Fruit fly (Drosophila melanogaster) whole organism, embryonic: ENCODE results near the gene Aasdh.
A peak's percentile ranks its signal among the peaks of the same experiment; 100 is the strongest.

Experiments used
- C15 ChIP-seq: fragments of 200-800 bp; sonication (Bioruptor generic); IDR thresholded peaks from 3 replicates; pipeline ENCODE4 v1.3.6; 2022; ENCODE audit warnings: missing biosample characterization, missing genetic modification characterization
- CG10209 ChIP-seq: fragments of 200-800 bp; sonication (Bioruptor generic); optimal IDR thresholded peaks from 3 replicates; lab custom pipeline; 2017; ENCODE audit warnings: missing biosample characterization, mild to moderate bottlenecking, missing genetic modification characterization, missing genetic modification reagents
- CG10274 ChIP-seq: fragments of 200-800 bp; sonication (Bioruptor generic); optimal IDR thresholded peaks from 3 replicates; lab custom pipeline; 2017; ENCODE audit warnings: missing biosample characterization, mild to moderate bottlenecking, missing genetic modification characterization
- CG10321 ChIP-seq: fragments of 200-800 bp; sonication (Bioruptor generic); IDR thresholded peaks from 2 replicates; pipeline ENCODE4 v1.3.6; 2022; ENCODE audit warnings: missing biosample characterization, missing genetic modification characterization
- CG10565 ChIP-seq: fragments of 200-800 bp; sonication (Bioruptor generic); optimal IDR thresholded peaks from 3 replicates; lab custom pipeline; 2016; ENCODE audit warnings: missing biosample characterization, mild to moderate bottlenecking, missing genetic modification characterization
- CG11085 ChIP-seq: fragments of 200-800 bp; sonication (Bioruptor generic); IDR thresholded peaks from 2 replicates; pipeline ENCODE4 v1.3.6; 2022; ENCODE audit warnings: missing biosample characterization, missing genetic modification characterization
- CG11398 ChIP-seq: fragments of 200-800 bp; sonication (Bioruptor generic); optimal IDR thresholded peaks from 2 replicates; lab custom pipeline; 2016; ENCODE audit warnings: missing biosample characterization, missing genetic modification characterization
- CG11504 ChIP-seq: fragments of 200-800 bp; sonication (Bioruptor generic); optimal IDR thresholded peaks from 3 replicates; lab custom pipeline; 2019; ENCODE audit warnings: missing biosample characterization, mild to moderate bottlenecking, missing genetic modification characterization, moderate library complexity
- CG11560 ChIP-seq: fragments of 200-800 bp; sonication (Bioruptor generic); IDR thresholded peaks from 3 replicates; pipeline ENCODE4 v1.3.6; 2022; ENCODE audit warnings: missing biosample characterization, missing genetic modification characterization
- CG12155 ChIP-seq: fragments of 200-800 bp; sonication (Bioruptor generic); optimal IDR thresholded peaks from 3 replicates; lab custom pipeline; 2016; ENCODE audit warnings: missing biosample characterization, missing genetic modification characterization
- CG12236 ChIP-seq: fragments of 200-800 bp; sonication (Bioruptor generic); optimal IDR thresholded peaks from 2 replicates; lab custom pipeline; 2016; ENCODE audit warnings: missing biosample characterization, missing genetic modification characterization
- CG1233 ChIP-seq: fragments of 200-800 bp; sonication (Bioruptor generic); optimal IDR thresholded peaks from 4 replicates; lab custom pipeline; 2018; ENCODE audit warnings: missing biosample characterization, mild to moderate bottlenecking, missing genetic modification characterization
- CG12942 ChIP-seq: fragments of 200-800 bp; sonication (Bioruptor generic); optimal IDR thresholded peaks from 3 replicates; lab custom pipeline; 2016; ENCODE audit warnings: missing biosample characterization, missing genetic modification characterization
- CG13296 ChIP-seq: fragments of 200-800 bp; sonication (Bioruptor generic); optimal IDR thresholded peaks from 3 replicates; lab custom pipeline; 2018; ENCODE audit warnings: missing biosample characterization, mild to moderate bottlenecking, missing genetic modification characterization
- CG14965 ChIP-seq: fragments of 200-800 bp; sonication (Bioruptor generic); optimal IDR thresholded peaks from 2 replicates; lab custom pipeline; 2016; ENCODE audit warnings: missing biosample characterization, missing genetic modification characterization, borderline replicate concordance
- CG1602 ChIP-seq: fragments of 200-800 bp; sonication (Bioruptor generic); optimal IDR thresholded peaks from 3 replicates; lab custom pipeline; 2016; ENCODE audit warnings: missing biosample characterization, missing genetic modification characterization
- CG16813 ChIP-seq: fragments of 200-800 bp; sonication (Bioruptor generic); IDR thresholded peaks from 3 replicates; pipeline ENCODE4 v1.3.6; 2022; ENCODE audit warnings: missing biosample characterization, missing genetic modification characterization; ENCODE audit not compliant: partially characterized antibody
- CG32767 ChIP-seq: fragments of 200-800 bp; sonication (Bioruptor generic); IDR thresholded peaks from 2 replicates; pipeline ENCODE4 v1.3.6; 2022; ENCODE audit warnings: missing biosample characterization, missing genetic modification characterization
- CG4730 ChIP-seq: fragments of 200-800 bp; sonication (Bioruptor generic); IDR thresholded peaks from 2 replicates; pipeline ENCODE4 v1.3.6; 2022; ENCODE audit warnings: missing biosample characterization, missing genetic modification characterization
- CG9876 ChIP-seq: fragments of 200-800 bp; sonication (Bioruptor generic); optimal IDR thresholded peaks from 2 replicates; lab custom pipeline; 2016; ENCODE audit warnings: missing biosample characterization, missing genetic modification characterization
- CTCF ChIP-seq: fragments of 200-800 bp; sonication (Bioruptor generic); optimal IDR thresholded peaks from 2 replicates; lab custom pipeline; 2017; ENCODE audit warnings: missing biosample characterization, mild to moderate bottlenecking, missing genetic modification characterization, moderate library complexity
- D19B ChIP-seq: fragments of 200-800 bp; sonication (Bioruptor generic); optimal IDR thresholded peaks from 2 replicates; lab custom pipeline; 2017; ENCODE audit warnings: missing biosample characterization, mild to moderate bottlenecking, missing genetic modification characterization
- Dbx ChIP-seq: fragments of 200-800 bp; sonication (Bioruptor generic); IDR thresholded peaks from 3 replicates; pipeline ENCODE4 v1.3.6; 2022; ENCODE audit warnings: missing biosample characterization, missing genetic modification characterization
- Dip3 ChIP-seq: fragments of 200-800 bp; sonication (Bioruptor generic); optimal IDR thresholded peaks from 3 replicates; lab custom pipeline; 2016; ENCODE audit warnings: missing biosample characterization, missing genetic modification characterization
- E2f1 ChIP-seq: fragments of 200-800 bp; sonication (Bioruptor generic); IDR thresholded peaks from 2 replicates; pipeline ENCODE4 v1.3.6; 2022; ENCODE audit warnings: missing biosample characterization, missing genetic modification characterization
- Fer3 ChIP-seq: fragments of 200-800 bp; sonication (Bioruptor generic); optimal IDR thresholded peaks from 2 replicates; lab custom pipeline; 2018; ENCODE audit warnings: missing biosample characterization, mild to moderate bottlenecking, missing genetic modification characterization, moderate library complexity
- Gug ChIP-seq: fragments of 200-800 bp; sonication (Bioruptor generic); IDR thresholded peaks from 4 replicates; pipeline ENCODE4 v1.3.6; 2022; ENCODE audit warnings: missing biosample characterization, missing genetic modification characterization
- H2.0 ChIP-seq: fragments of 200-800 bp; sonication (Bioruptor generic); IDR thresholded peaks from 2 replicates; pipeline ENCODE4 v1.3.6; 2022; ENCODE audit warnings: missing biosample characterization, missing genetic modification characterization
- Mad ChIP-seq: fragments of 200-800 bp; sonication (Bioruptor generic); optimal IDR thresholded peaks from 2 replicates; lab custom pipeline; 2016; ENCODE audit warnings: missing biosample characterization, missing genetic modification characterization
- Max ChIP-seq: fragments of 200-800 bp; sonication (Bioruptor generic); optimal IDR thresholded peaks from 2 replicates; lab custom pipeline; 2016; ENCODE audit warnings: missing biosample characterization, mild to moderate bottlenecking, missing genetic modification characterization
- Mes4 ChIP-seq: fragments of 200-800 bp; sonication (Bioruptor generic); optimal IDR thresholded peaks from 2 replicates; lab custom pipeline; 2016; ENCODE audit warnings: missing biosample characterization, missing genetic modification characterization
- NfI ChIP-seq: fragments of 200-800 bp; sonication (Bioruptor generic); optimal IDR thresholded peaks from 3 replicates; lab custom pipeline; 2018; ENCODE audit warnings: missing biosample characterization, mild to moderate bottlenecking, missing genetic modification characterization, moderate library complexity
- Scr ChIP-seq: fragments of 200-800 bp; sonication (Bioruptor generic); IDR thresholded peaks from 2 replicates; pipeline ENCODE4 v1.3.6; 2022; ENCODE audit warnings: missing biosample characterization, missing genetic modification characterization; ENCODE audit not compliant: partially characterized antibody
- crc ChIP-seq: fragments of 200-800 bp; sonication (Bioruptor generic); optimal IDR thresholded peaks from 2 replicates; lab custom pipeline; 2016; ENCODE audit warnings: missing biosample characterization, missing genetic modification characterization
- danr ChIP-seq: fragments of 200-800 bp; sonication (Bioruptor generic); IDR thresholded peaks from 2 replicates; pipeline ENCODE4 v1.3.6; 2022; ENCODE audit warnings: missing biosample characterization, missing genetic modification characterization
- dmrt11E ChIP-seq: fragments of 200-800 bp; sonication (Bioruptor generic); optimal IDR thresholded peaks from 3 replicates; lab custom pipeline; 2018; ENCODE audit warnings: missing biosample characterization, mild to moderate bottlenecking, missing genetic modification characterization, moderate library complexity
- fd64A ChIP-seq: fragments of 200-800 bp; sonication (Bioruptor generic); optimal IDR thresholded peaks from 3 replicates; lab custom pipeline; 2018; ENCODE audit warnings: missing biosample characterization, mild to moderate bottlenecking, missing genetic modification characterization
- fru ChIP-seq: fragments of >200 bp; optimal IDR thresholded peaks from 2 replicates; lab custom pipeline; 2017
- gce ChIP-seq: fragments of 200-800 bp; sonication (Bioruptor generic); IDR thresholded peaks from 3 replicates; pipeline ENCODE4 v1.3.6; 2022; ENCODE audit warnings: missing biosample characterization, missing genetic modification characterization
- gsb ChIP-seq: fragments of 200-800 bp; sonication (Bioruptor generic); IDR thresholded peaks from 2 replicates; pipeline ENCODE4 v1.3.6; 2022; ENCODE audit warnings: missing biosample characterization, missing genetic modification characterization
- ken ChIP-seq: fragments of 200-800 bp; sonication (Bioruptor generic); IDR thresholded peaks from 3 replicates; pipeline ENCODE4 v1.3.6; 2022; ENCODE audit warnings: missing biosample characterization, missing genetic modification characterization
- kni ChIP-seq: fragments of 200-800 bp; sonication (Bioruptor generic); optimal IDR thresholded peaks from 3 replicates; lab custom pipeline; 2017; ENCODE audit warnings: mild to moderate bottlenecking, missing biosample characterization, missing genetic modification reagents, missing genetic modification characterization
- mld ChIP-seq: fragments of 200-800 bp; sonication (Bioruptor generic); IDR thresholded peaks from 3 replicates; pipeline ENCODE4 v1.3.6; 2022; ENCODE audit warnings: missing biosample characterization, missing genetic modification characterization; ENCODE audit not compliant: partially characterized antibody
- pho ChIP-seq: fragments of 200-800 bp; sonication (Bioruptor generic); optimal IDR thresholded peaks from 2 replicates; lab custom pipeline; 2016; ENCODE audit warnings: missing biosample characterization, missing genetic modification characterization
- pum ChIP-seq: fragments of 200-800 bp; sonication (Bioruptor generic); optimal IDR thresholded peaks from 2 replicates; lab custom pipeline; 2016; ENCODE audit warnings: missing biosample characterization, missing genetic modification characterization
- pzg ChIP-seq: fragments of 200-800 bp; sonication (Bioruptor generic); optimal IDR thresholded peaks from 3 replicates; lab custom pipeline; 2018; ENCODE audit warnings: missing biosample characterization, mild to moderate bottlenecking, missing genetic modification characterization, moderate library complexity
- row ChIP-seq: fragments of 200-800 bp; sonication (Bioruptor generic); IDR thresholded peaks from 3 replicates; pipeline ENCODE4 v1.3.6; 2022; ENCODE audit warnings: missing biosample characterization, missing genetic modification characterization
- schlank ChIP-seq: fragments of 200-800 bp; sonication (Bioruptor generic); optimal IDR thresholded peaks from 2 replicates; lab custom pipeline; 2018; ENCODE audit warnings: missing biosample characterization, mild to moderate bottlenecking, missing genetic modification characterization
- seq ChIP-seq: fragments of 200-800 bp; sonication (Bioruptor generic); IDR thresholded peaks from 2 replicates; pipeline ENCODE4 v1.3.6; 2022; ENCODE audit warnings: missing biosample characterization, missing genetic modification characterization
- tx ChIP-seq: fragments of 200-800 bp; sonication (Bioruptor generic); optimal IDR thresholded peaks from 2 replicates; lab custom pipeline; 2016; ENCODE audit warnings: missing biosample characterization, missing genetic modification characterization
- wdn ChIP-seq: fragments of 200-800 bp; sonication (Bioruptor generic); IDR thresholded peaks from 2 replicates; pipeline ENCODE4 v1.3.6; 2022; ENCODE audit warnings: missing biosample characterization, missing genetic modification characterization
- yki ChIP-seq: fragments of >200 bp; optimal IDR thresholded peaks from 3 replicates; lab custom pipeline; 2018
- zfh1 ChIP-seq: fragments of 200-800 bp; sonication (Bioruptor generic); IDR thresholded peaks from 3 replicates; pipeline ENCODE4 v1.3.6; 2022; ENCODE audit warnings: missing biosample characterization, missing genetic modification characterization
- zfh2 ChIP-seq: fragments of 200-800 bp; sonication (Bioruptor generic); optimal IDR thresholded peaks from 2 replicates; lab custom pipeline; 2016; ENCODE audit warnings: missing biosample characterization, missing genetic modification characterization

Aasdh gene

DNA sequence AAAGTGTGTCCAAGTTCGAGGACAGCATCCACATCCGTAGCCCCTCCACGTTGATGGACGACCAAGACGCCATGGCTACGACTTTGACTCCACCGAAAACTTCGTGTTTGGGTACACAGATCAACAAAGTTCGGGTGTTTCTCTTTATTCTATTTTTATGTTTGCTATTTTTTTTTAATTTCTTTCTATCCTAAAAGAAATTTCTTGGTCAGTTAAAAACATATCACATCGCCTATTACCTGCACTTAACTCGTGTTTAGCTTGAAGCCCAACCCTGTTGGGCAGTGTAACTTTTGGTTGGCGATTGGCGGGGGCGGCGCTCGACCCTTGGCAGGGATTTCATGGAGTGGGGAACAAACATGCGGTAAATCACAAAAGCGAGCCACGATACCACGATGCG is 24.1 kb upstream of the Aasdh start (continued):
- TF ChIP-seq mld (GFP tag; lab: Robert Waterston, UW) (no peak), zfh2 (GFP tag; lab: Kevin White, UChicago) (no peak), CG1233 (GFP tag; lab: Kevin White, UChicago) (peak; percentile 54), NfI (GFP tag; lab: Kevin White, UChicago) (no peak), row (peak; percentile 71), CG10565 (GFP tag; lab: Kevin White, UChicago) (no peak), Max (GFP tag; lab: Kevin White, UChicago) (peak; percentile 13), CG11085 (GFP tag; lab: Robert Waterston, UW) (no peak), Dip3 (no peak), fru (lab: Kevin White, UChicago) (no peak), schlank (tag; lab: Kevin White, UChicago) (no peak), seq (0 out of 2 replicates have a peak, but pooled peaks have one; percentile 59), CG10321 (GFP tag; lab: Robert Waterston, UW) (no peak; the same call in 1 of the 2 replicates), pho (GFP tag; lab: Kevin White, UChicago) (no peak), CG12236 (GFP tag; lab: Kevin White, UChicago) (no peak), Mes4 (GFP tag; lab: Kevin White, UChicago) (no peak), CG11398 (GFP tag; lab: Kevin White, UChicago) (no peak), H2.0 (GFP tag; lab: Robert Waterston, UW) (peak; percentile 51; the same call in 1 of the 2 replicates), CG11560 (peak; percentile 47; the same call in 1 of the 3 replicates), wdn (GFP tag; lab: Robert Waterston, UW) (no peak), CG13296 (GFP tag; lab: Kevin White, UChicago) (no peak), Scr (GFP tag; lab: Robert Waterston, UW) (no peak), CTCF (GFP tag; lab: Kevin White, UChicago) (no peak), CG9876 (no peak), CG11504 (peak; percentile 42), fd64A (no peak), danr (GFP tag; lab: Robert Waterston, UW) (no peak), C15 (no peak), Fer3 (tag; lab: Kevin White, UChicago) (peak; percentile 53), pzg (no peak), kni (GFP tag; lab: Kevin White, UChicago) (no peak), Dbx (GFP tag; lab: Robert Waterston, UW) (no peak), gsb (GFP tag; lab: Robert Waterston, UW) (no peak; the same call in 1 of the 2 replicates), dmrt11E (peak; percentile 68), CG14965 (GFP tag; lab: Kevin White, UChicago) (no peak), Gug (peak; percentile 71), CG12155 (peak; percentile 29), E2f1 (GFP tag; lab: Robert Waterston, UW) (peak; percentile 54), CG10209 (GFP tag; lab: Kevin White, UChicago) (peak; percentile 25), crc (GFP tag; lab: Kevin White, UChicago) (no peak), gce (GFP tag; lab: Robert Waterston, UW) (peak; percentile 61; the same call in 1 of the 3 replicates), CG1602 (GFP tag; lab: Kevin White, UChicago) (peak; percentile 5), CG16813 (GFP tag; lab: Robert Waterston, UW) (no peak), CG4730 (no peak), D19B (GFP tag; lab: Kevin White, UChicago) (no peak), yki (lab: Kevin White, UChicago) (no peak), CG32767 (peak; percentile 54; the same call in 1 of the 2 replicates), tx (GFP tag; lab: Kevin White, UChicago) (no peak), zfh1 (GFP tag; lab: Robert Waterston, UW) (peak; percentile 79), ken (GFP tag; lab: Robert Waterston, UW) (peak; percentile 78; the same call in 2 of the 3 replicates), CG10274 (GFP tag; lab: Kevin White, UChicago) (no peak), Mad (GFP tag; lab: Kevin White, UChicago) (peak; percentile 12), CG12942 (GFP tag; lab: Kevin White, UChicago) (peak; percentile 5), pum (GFP tag; lab: Kevin White, UChicago) (no peak)
